Worm (Caenorhabditis elegans) whole organism, midembryonic: ENCODE data around the gene R08E5.4.

Source experiments
- T22C8.4 ChIP-seq: fragments of 200-800 bp; sonication (Bioruptor generic); IDR thresholded peaks from 2 replicates; pipeline ENCODE4 v1.3.6; 2022; ENCODE audit warnings: missing genetic modification characterization, missing compliant biosample characterization
- cog-1 ChIP-seq: sonication (generic microtip); optimal IDR thresholded peaks from 2 replicates; lab custom pipeline; 2016; ENCODE audit warnings: missing genetic modification characterization, missing compliant biosample characterization
- flt-1 ChIP-seq: fragments of 200-800 bp; sonication (Bioruptor generic); IDR thresholded peaks from 2 replicates; pipeline ENCODE4 v1.3.6; 2022; ENCODE audit warnings: missing genetic modification characterization, missing compliant biosample characterization
- klf-2 ChIP-seq: fragments of 200-800 bp; sonication (Bioruptor generic); conservative IDR thresholded peaks from 2 replicates; pipeline ENCODE4 v1.3.6; 2022; ENCODE audit warnings: missing genetic modification reagents, missing genetic modification characterization, missing compliant biosample characterization
- med-1 ChIP-seq: sonication (generic microtip); optimal IDR thresholded peaks from 2 replicates; lab custom pipeline; 2017; ENCODE audit warnings: missing genetic modification characterization, mild to moderate bottlenecking, missing compliant biosample characterization, antibody characterized with exemption, missing genetic modification reagents; ENCODE audit not compliant: insufficient read depth
- ref-1 ChIP-seq: fragments of 200-800 bp; sonication (Bioruptor generic); conservative IDR thresholded peaks from 2 replicates; pipeline ENCODE4 v1.3.6; 2022; ENCODE audit warnings: missing genetic modification reagents, missing genetic modification characterization, missing compliant biosample characterization
- tab-1 ChIP-seq: fragments of 200-800 bp; sonication (Bioruptor generic); IDR thresholded peaks from 2 replicates; pipeline ENCODE4 v1.3.6; 2022; ENCODE audit warnings: missing genetic modification characterization, missing compliant biosample characterization
- ztf-23 ChIP-seq: fragments of 200-800 bp; sonication (Bioruptor generic); IDR thresholded peaks from 2 replicates; pipeline ENCODE4 v1.3.6; 2022; ENCODE audit warnings: missing genetic modification reagents, missing genetic modification characterization, missing compliant biosample characterization
- ztf-29 ChIP-seq: fragments of 200-800 bp; sonication (Bioruptor generic); IDR thresholded peaks from 2 replicates; pipeline ENCODE4 v1.3.6; 2022; ENCODE audit warnings: missing genetic modification reagents, missing genetic modification characterization, missing compliant biosample characterization

The R08E5.4 gene

DNA sequence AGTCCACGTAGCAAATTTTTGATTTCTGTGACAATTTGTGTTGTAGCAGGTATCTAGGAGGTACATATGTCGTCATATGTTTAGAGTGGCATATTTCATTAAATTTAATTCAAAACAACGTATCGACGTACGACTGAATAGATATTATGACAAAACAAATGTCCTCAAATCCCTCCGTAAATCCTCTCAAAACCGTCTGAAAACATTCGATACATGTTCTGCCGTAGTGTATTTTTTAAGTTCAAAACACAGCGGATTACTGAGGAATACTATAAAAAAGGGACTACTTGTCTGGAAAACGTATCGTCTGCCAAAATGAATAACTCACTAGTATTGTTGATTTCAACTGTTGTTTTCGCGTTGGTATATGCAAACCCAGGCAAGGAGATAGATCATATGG is at the start of gene R08E5.4:
TSS of gene R08E5.4 (plus strand) at position 301 of the 400 bp plus-strand sequence.
- TF ChIP-seq cog-1 (tag; lab: Kevin White, UChicago) (no peak), med-1 (GFP tag; lab: Kevin White, UChicago) (no peak), T22C8.4 (GFP tag; lab: Robert Waterston, UW) (no peak), ztf-23 (GFP tag; lab: Robert Waterston, UW) (no peak), flt-1 (GFP tag; lab: Robert Waterston, UW) (no peak), tab-1 (no peak), ref-1 (GFP tag; lab: Robert Waterston, UW) (no peak), ztf-29 (no peak), klf-2 (GFP tag; lab: Robert Waterston, UW) (no peak)

DNA sequence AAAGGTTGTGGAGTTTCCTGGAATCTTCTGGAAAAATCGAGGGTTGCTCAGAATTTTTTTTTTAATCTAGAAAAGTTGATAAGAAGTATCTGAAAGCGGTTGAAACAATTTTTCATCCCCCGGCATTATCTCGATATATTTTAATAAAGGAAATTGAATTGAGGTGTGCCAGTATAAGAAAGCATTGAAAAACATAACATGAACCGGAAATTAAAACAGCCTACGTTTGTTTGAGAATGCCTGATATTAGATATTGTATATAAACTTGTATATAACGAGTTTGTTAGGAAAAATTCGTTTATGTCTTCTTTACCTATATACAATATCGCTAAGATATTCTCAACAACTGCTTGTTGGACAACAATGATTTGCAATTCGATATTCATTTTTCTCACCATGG is 43.6 kb upstream of the R08E5.4 start, which contains the start of gene str-30:
TSS of gene str-30 (plus strand) at position 301 of the 400 bp plus-strand sequence.
- TF ChIP-seq klf-2 (GFP tag; lab: Robert Waterston, UW) = no peak
- no peak for TF ChIP-seq med-1 (GFP tag; lab: Kevin White, UChicago)
- TF ChIP-seq tab-1 = no peak
- TF ChIP-seq ztf-29 = no peak
- no peak for TF ChIP-seq ztf-23 (GFP tag; lab: Robert Waterston, UW)
- no peak for TF ChIP-seq ref-1 (GFP tag; lab: Robert Waterston, UW)
- TF ChIP-seq cog-1 (tag; lab: Kevin White, UChicago) = no peak
- no peak for TF ChIP-seq T22C8.4 (GFP tag; lab: Robert Waterston, UW)
- no peak for TF ChIP-seq flt-1 (GFP tag; lab: Robert Waterston, UW)

DNA sequence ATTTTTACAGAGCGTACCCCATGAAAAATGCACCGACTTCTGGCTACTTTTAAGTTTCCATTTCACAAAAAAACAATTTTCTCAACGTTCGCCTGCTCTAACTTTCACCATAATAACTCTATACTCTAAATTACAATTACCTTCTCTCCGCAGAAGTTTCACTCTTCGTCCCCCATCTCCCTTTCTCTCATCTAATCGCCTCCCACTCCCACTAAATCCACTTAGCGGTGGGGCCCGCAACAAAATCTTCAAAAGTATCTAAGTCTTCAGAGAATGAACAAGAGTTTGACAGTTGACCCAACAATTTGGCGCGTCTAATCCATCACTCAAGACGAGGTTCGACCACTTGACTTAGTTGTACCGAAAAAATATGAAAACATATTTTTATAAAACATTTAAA is 30.0 kb upstream of the R08E5.4 start:
- TF ChIP-seq med-1 (GFP tag; lab: Kevin White, UChicago) (no peak), flt-1 (GFP tag; lab: Robert Waterston, UW) (no peak), cog-1 (tag; lab: Kevin White, UChicago) (no peak), ztf-29 (no peak)

DNA sequence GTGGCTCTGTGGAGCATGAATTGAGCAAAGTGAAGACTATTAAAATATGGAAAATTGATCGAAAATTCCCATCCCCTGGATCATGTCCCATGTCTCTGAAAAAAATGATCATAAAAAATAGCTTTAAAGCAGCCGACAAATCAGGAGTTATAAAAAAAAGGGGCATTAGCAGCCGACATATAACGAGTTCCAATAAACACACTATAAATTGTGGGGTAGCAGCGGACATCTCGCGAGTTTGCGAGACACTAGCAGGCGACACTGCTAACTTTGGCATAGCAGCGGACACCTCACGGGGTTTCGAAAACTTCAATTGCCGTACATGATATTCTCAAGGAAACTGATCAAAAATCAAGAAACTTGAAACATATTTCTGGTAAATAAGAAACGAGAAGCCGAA is 29.1 kb upstream of the R08E5.4 start, which contains the start of gene hpo-36:
TSS of gene hpo-36 (minus strand) at position 101 of the 400 bp plus-strand sequence.
- TF ChIP-seq T22C8.4 (GFP tag; lab: Robert Waterston, UW) = no peak
- TF ChIP-seq klf-2 (GFP tag; lab: Robert Waterston, UW) = no peak

DNA sequence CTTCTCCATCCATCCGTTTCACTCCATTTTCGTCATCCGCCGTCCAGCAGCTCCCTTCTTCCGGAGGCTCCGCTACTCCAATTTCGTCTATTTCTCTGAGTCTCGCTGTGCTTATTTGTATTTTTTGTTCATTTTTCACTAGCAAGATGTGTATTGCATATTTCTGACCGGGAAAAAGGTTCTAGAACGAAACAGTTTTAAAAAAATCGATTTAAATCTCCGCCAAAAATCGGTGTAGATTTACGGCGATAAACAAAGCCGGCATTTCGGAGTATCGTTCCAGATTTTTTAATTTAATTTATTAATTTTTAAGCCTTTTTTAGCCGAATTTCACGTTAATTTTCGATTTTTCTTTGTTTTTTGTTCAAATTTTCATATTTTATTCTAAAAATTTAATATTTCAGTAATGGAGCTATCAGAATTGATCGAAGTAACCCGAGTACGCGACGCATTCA is 25.2 kb upstream of the R08E5.4 start, which contains the start of gene mtm-9:
TSS of gene mtm-9 (plus strand) at position 405 of the 455 bp plus-strand sequence.
- TF ChIP-seq klf-2 (GFP tag; lab: Robert Waterston, UW) (no peak), ztf-29 (no peak), ztf-23 (GFP tag; lab: Robert Waterston, UW) (no peak), flt-1 (GFP tag; lab: Robert Waterston, UW) (no peak), ref-1 (GFP tag; lab: Robert Waterston, UW) (no peak), T22C8.4 (GFP tag; lab: Robert Waterston, UW) (no peak), cog-1 (tag; lab: Kevin White, UChicago) (no peak), med-1 (GFP tag; lab: Kevin White, UChicago) (no peak), tab-1 (no peak)

DNA sequence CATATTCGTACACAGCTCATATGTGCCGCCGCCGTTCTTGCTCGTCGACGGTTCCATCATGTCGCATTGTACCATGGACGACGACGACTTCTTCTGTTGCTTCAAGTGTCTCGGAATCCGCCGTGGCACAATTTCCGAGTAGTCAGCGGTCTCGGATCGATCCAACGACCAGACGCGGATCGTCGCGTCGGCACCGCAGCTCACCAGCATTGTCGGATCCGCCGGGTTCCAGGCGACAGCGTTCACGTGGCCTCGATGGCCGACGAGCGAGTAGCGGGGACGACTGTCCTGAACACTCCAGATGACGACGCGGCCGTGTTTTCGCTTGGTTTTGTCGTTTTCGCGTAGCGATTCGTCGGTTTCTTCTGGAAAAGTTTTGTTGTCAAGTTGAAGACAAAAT is 18.0 kb upstream of the R08E5.4 start:
- no peak for TF ChIP-seq ztf-29
- no peak for TF ChIP-seq med-1 (GFP tag; lab: Kevin White, UChicago)
- TF ChIP-seq tab-1 = no peak
- TF ChIP-seq T22C8.4 (GFP tag; lab: Robert Waterston, UW) = no peak
- TF ChIP-seq klf-2 (GFP tag; lab: Robert Waterston, UW) = no peak
- no peak for TF ChIP-seq cog-1 (tag; lab: Kevin White, UChicago)
- TF ChIP-seq ztf-23 (GFP tag; lab: Robert Waterston, UW) = no peak
- TF ChIP-seq flt-1 (GFP tag; lab: Robert Waterston, UW) = no peak
- TF ChIP-seq ref-1 (GFP tag; lab: Robert Waterston, UW) = no peak

DNA sequence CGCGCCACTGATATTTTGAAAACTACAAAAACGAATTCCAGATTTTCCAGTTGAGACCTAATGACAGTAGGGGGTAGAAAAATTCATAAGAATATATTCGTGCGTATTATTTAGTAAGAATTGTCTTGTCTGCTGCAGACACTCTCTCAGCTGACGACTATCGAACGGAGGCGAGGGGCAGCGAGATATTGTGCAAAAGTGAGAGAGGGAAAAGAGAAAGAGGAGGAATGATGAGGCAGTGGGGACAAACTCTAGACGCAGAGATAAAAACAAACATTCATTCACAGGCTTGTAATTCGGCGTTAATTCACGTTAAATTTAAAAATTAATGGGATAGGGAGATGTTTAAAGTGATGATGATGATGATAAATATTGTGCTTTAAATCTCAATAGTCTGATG is 11.5 kb upstream of the R08E5.4 start, which contains the start of gene gid-7:
TSS of gene gid-7 (minus strand) at position 188 of the 400 bp plus-strand sequence.
- no peak for TF ChIP-seq flt-1 (GFP tag; lab: Robert Waterston, UW)

DNA sequence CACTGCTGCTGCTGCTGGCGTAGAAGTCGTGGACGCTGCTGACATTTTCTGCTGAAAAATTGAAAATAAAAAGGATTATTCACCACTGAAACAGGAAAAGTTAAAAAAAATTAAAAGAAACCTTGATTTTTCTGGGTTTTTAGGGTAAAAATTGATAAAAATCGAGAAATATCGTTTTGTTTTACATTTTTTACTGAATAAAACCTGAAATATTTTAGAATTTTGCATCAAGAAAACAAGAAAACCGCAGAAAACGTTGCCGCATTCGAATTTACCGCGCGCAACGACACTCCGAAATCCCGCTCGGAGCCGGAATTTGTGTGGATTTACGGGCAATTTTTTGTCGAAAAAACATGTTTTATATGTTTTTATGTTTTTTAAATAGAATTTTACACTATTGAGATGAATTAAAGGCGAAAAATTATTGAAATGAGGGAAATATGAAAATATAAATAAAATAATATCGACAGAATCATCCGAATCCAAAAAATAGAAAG is 8.9 kb upstream of the R08E5.4 start, which contains the start of gene chk-1:
TSS of gene chk-1 (minus strand) at position 51 of the 497 bp plus-strand sequence.
- TF ChIP-seq ztf-23 (GFP tag; lab: Robert Waterston, UW) (no peak), ref-1 (GFP tag; lab: Robert Waterston, UW) (no peak), ztf-29 (no peak), flt-1 (GFP tag; lab: Robert Waterston, UW) (no peak), cog-1 (tag; lab: Kevin White, UChicago) (peak; percentile 38), med-1 (GFP tag; lab: Kevin White, UChicago) (no peak)

DNA sequence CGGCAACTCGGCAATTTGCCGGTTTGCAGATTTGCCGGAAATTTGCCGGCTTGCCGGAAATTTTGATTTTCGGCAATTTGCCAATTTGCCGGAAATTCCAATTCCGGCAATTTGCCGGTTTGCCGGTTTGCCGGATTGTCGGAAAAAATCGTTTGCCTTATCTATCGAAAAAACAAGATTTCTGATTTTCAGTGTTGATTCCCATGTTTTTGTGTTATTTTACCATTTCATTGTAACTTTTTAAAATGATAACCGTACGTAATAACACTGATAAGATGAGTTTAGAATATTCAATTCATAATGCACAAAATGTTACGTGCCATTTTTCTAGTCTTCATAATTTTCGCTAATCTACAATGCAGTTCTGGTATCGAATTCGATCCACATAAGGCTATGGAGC is 7.5 kb upstream of the R08E5.4 start, which contains the start of gene oac-55:
TSS of gene oac-55 (plus strand) at position 301 of the 400 bp plus-strand sequence.
- TF ChIP-seq klf-2 (GFP tag; lab: Robert Waterston, UW) (no peak), T22C8.4 (GFP tag; lab: Robert Waterston, UW) (no peak), flt-1 (GFP tag; lab: Robert Waterston, UW) (no peak), tab-1 (no peak), ztf-23 (GFP tag; lab: Robert Waterston, UW) (no peak), ref-1 (GFP tag; lab: Robert Waterston, UW) (no peak), cog-1 (tag; lab: Kevin White, UChicago) (no peak), med-1 (GFP tag; lab: Kevin White, UChicago) (no peak), ztf-29 (no peak)

DNA sequence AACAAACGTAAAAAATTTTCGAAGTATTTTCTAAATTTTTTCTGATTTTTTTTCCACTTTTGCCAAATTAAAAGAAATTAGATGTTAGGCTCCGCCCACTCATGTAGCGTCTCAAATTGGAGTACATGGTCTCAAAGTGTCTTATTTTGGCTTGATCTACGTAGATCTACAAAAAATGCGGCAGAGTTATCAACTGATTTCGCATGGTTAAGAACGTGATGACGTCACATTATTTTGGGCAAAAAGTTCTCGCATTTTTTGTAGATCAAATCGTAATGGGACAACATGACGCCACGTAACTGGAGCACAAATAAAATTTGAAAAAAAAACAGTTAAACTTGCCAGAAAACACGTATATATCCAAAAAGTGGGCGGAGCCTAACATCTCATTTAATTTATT is 6.5 kb upstream of the R08E5.4 start:
- TF ChIP-seq klf-2 (GFP tag; lab: Robert Waterston, UW) (no peak), cog-1 (tag; lab: Kevin White, UChicago) (no peak), med-1 (GFP tag; lab: Kevin White, UChicago) (no peak), T22C8.4 (GFP tag; lab: Robert Waterston, UW) (no peak), ref-1 (GFP tag; lab: Robert Waterston, UW) (no peak), flt-1 (GFP tag; lab: Robert Waterston, UW) (no peak), ztf-23 (GFP tag; lab: Robert Waterston, UW) (no peak), tab-1 (no peak)
